Fruit fly (Drosophila melanogaster) whole organism, embryonic: Measurements from ENCODE around the gene CRIF.

ENCODE experiments used
- CG10543 ChIP-seq: fragments of 200-800 bp; sonication (Bioruptor generic); optimal IDR thresholded peaks from 3 replicates; lab custom pipeline; 2017; ENCODE audit warnings: missing biosample characterization, mild to moderate bottlenecking, missing genetic modification characterization, moderate library complexity
- CG10979 ChIP-seq: fragments of 200-800 bp; sonication (Bioruptor generic); optimal IDR thresholded peaks from 2 replicates; lab custom pipeline; 2018; ENCODE audit warnings: missing biosample characterization, mild to moderate bottlenecking, missing genetic modification characterization, moderate library complexity
- CG12155 ChIP-seq: fragments of 200-800 bp; sonication (Bioruptor generic); optimal IDR thresholded peaks from 3 replicates; lab custom pipeline; 2016; ENCODE audit warnings: missing biosample characterization, missing genetic modification characterization
- CG15479 ChIP-seq: fragments of 200-800 bp; sonication (Bioruptor generic); optimal IDR thresholded peaks from 3 replicates; lab custom pipeline; 2019; ENCODE audit warnings: missing biosample characterization, mild to moderate bottlenecking, missing genetic modification characterization, moderate library complexity
- CG1602 ChIP-seq: fragments of 200-800 bp; sonication (Bioruptor generic); optimal IDR thresholded peaks from 3 replicates; lab custom pipeline; 2016; ENCODE audit warnings: missing biosample characterization, missing genetic modification characterization
- CG1647 ChIP-seq: fragments of 200-800 bp; sonication (Bioruptor generic); optimal IDR thresholded peaks from 3 replicates; lab custom pipeline; 2016; ENCODE audit warnings: missing biosample characterization, missing genetic modification characterization
- CG17612 ChIP-seq: fragments of 200-800 bp; sonication (Bioruptor generic); IDR thresholded peaks from 2 replicates; pipeline ENCODE4 v1.3.6; 2022; ENCODE audit warnings: missing biosample characterization, missing genetic modification characterization
- CG17912 ChIP-seq: fragments of 200-800 bp; sonication (Bioruptor generic); optimal IDR thresholded peaks from 2 replicates; lab custom pipeline; 2018; ENCODE audit warnings: missing biosample characterization, mild to moderate bottlenecking, missing genetic modification characterization
- CG1792 ChIP-seq: fragments of 200-800 bp; sonication (Bioruptor generic); optimal IDR thresholded peaks from 2 replicates; lab custom pipeline; 2016; ENCODE audit warnings: missing biosample characterization, missing genetic modification characterization
- CG30431 ChIP-seq: fragments of 200-800 bp; sonication (Bioruptor generic); optimal IDR thresholded peaks from 2 replicates; lab custom pipeline; 2017; ENCODE audit warnings: missing biosample characterization, missing genetic modification characterization
- CG33213 ChIP-seq: fragments of 200-800 bp; sonication (Bioruptor generic); optimal IDR thresholded peaks from 3 replicates; lab custom pipeline; 2016; ENCODE audit warnings: missing biosample characterization, missing genetic modification characterization
- CG43689 ChIP-seq: fragments of 200-800 bp; sonication (Bioruptor generic); IDR thresholded peaks from 2 replicates; pipeline ENCODE4 v1.3.6; 2022; ENCODE audit warnings: missing biosample characterization, missing genetic modification characterization
- CG4404 ChIP-seq: fragments of 200-800 bp; sonication (Bioruptor generic); IDR thresholded peaks from 2 replicates; pipeline ENCODE4 v1.3.6; 2022; ENCODE audit warnings: missing biosample characterization, missing genetic modification characterization
- CG6689 ChIP-seq: fragments of 200-800 bp; sonication (Bioruptor generic); IDR thresholded peaks from 2 replicates; pipeline ENCODE4 v1.3.6; 2022; ENCODE audit warnings: missing biosample characterization, missing genetic modification characterization
- CG7556 ChIP-seq: fragments of 200-800 bp; sonication (Bioruptor generic); optimal IDR thresholded peaks from 2 replicates; lab custom pipeline; 2017; ENCODE audit warnings: missing biosample characterization, mild to moderate bottlenecking, missing genetic modification characterization
- CG7928 ChIP-seq: fragments of 200-800 bp; sonication (Bioruptor generic); optimal IDR thresholded peaks from 2 replicates; lab custom pipeline; 2017; ENCODE audit warnings: missing biosample characterization, mild to moderate bottlenecking, missing genetic modification characterization
- CG7987 ChIP-seq: fragments of 200-800 bp; sonication (Bioruptor generic); optimal IDR thresholded peaks from 2 replicates; lab custom pipeline; 2018; ENCODE audit warnings: missing biosample characterization, mild to moderate bottlenecking, missing genetic modification characterization, moderate library complexity
- CG9437 ChIP-seq: fragments of 200-800 bp; sonication (Bioruptor generic); optimal IDR thresholded peaks from 2 replicates; lab custom pipeline; 2018; ENCODE audit warnings: missing biosample characterization, mild to moderate bottlenecking, missing genetic modification characterization
- Chrac-16 ChIP-seq: fragments of 200-800 bp; sonication (Bioruptor generic); optimal IDR thresholded peaks from 3 replicates; lab custom pipeline; 2016; ENCODE audit warnings: missing biosample characterization, missing genetic modification characterization
- Dbx ChIP-seq: fragments of 200-800 bp; sonication (Bioruptor generic); IDR thresholded peaks from 3 replicates; pipeline ENCODE4 v1.3.6; 2022; ENCODE audit warnings: missing biosample characterization, missing genetic modification characterization
- Fer3 ChIP-seq: fragments of 200-800 bp; sonication (Bioruptor generic); optimal IDR thresholded peaks from 2 replicates; lab custom pipeline; 2018; ENCODE audit warnings: missing biosample characterization, mild to moderate bottlenecking, missing genetic modification characterization, moderate library complexity
- HLHmδ ChIP-seq: fragments of 200-800 bp; sonication (Bioruptor generic); optimal IDR thresholded peaks from 2 replicates; lab custom pipeline; 2018; ENCODE audit warnings: missing biosample characterization, mild to moderate bottlenecking, missing genetic modification characterization, moderate library complexity
- Hand ChIP-seq: fragments of 200-800 bp; sonication (Bioruptor generic); optimal IDR thresholded peaks from 2 replicates; lab custom pipeline; 2017; ENCODE audit warnings: mild to moderate bottlenecking, missing biosample characterization, missing genetic modification reagents, missing genetic modification characterization
- Hey ChIP-seq: fragments of 200-800 bp; sonication (Bioruptor generic); optimal IDR thresholded peaks from 3 replicates; lab custom pipeline; 2018; ENCODE audit warnings: missing biosample characterization, mild to moderate bottlenecking, missing genetic modification characterization
- Mes4 ChIP-seq: fragments of 200-800 bp; sonication (Bioruptor generic); optimal IDR thresholded peaks from 2 replicates; lab custom pipeline; 2016; ENCODE audit warnings: missing biosample characterization, missing genetic modification characterization
- Spps ChIP-seq: fragments of 200-800 bp; sonication (Bioruptor generic); optimal IDR thresholded peaks from 2 replicates; lab custom pipeline; 2018; ENCODE audit warnings: missing biosample characterization, mild to moderate bottlenecking, missing genetic modification characterization
- Taf1 ChIP-seq: fragments of 200-800 bp; sonication (Bioruptor generic); IDR thresholded peaks from 2 replicates; pipeline ENCODE4 v1.3.6; 2022; ENCODE audit warnings: missing biosample characterization, missing genetic modification characterization
- Trl ChIP-seq, 3 experiments: fragments of >200 bp in 2 of 3; fragments of 200-800 bp in 1 of 3; sonication (Bioruptor generic) in 1 of 3; optimal IDR thresholded peaks; 2 replicates in 1 of 3; 3 replicates in 2 of 3; lab custom pipeline; 2016 to 2017; ENCODE audit warnings: missing biosample characterization in 1 of 3, missing genetic modification characterization in 1 of 3
- bab2 ChIP-seq: fragments of 200-800 bp; sonication (Bioruptor generic); optimal IDR thresholded peaks from 2 replicates; lab custom pipeline; 2016; ENCODE audit warnings: missing biosample characterization, missing genetic modification characterization
- bigmax ChIP-seq: fragments of 200-800 bp; sonication (Bioruptor generic); optimal IDR thresholded peaks from 2 replicates; lab custom pipeline; 2018; ENCODE audit warnings: missing biosample characterization, mild to moderate bottlenecking, missing genetic modification characterization
- dan ChIP-seq: fragments of 200-800 bp; sonication (Bioruptor generic); IDR thresholded peaks from 2 replicates; pipeline ENCODE4 v1.3.6; 2022; ENCODE audit warnings: missing biosample characterization, missing genetic modification characterization
- dpn ChIP-seq, 2 experiments: fragments of 200-800 bp; sonication (Bioruptor generic); optimal IDR thresholded peaks; 3 replicates each; lab custom pipeline; 2016; ENCODE audit warnings: missing biosample characterization in 2 of 2, missing genetic modification characterization in 2 of 2
- emc ChIP-seq: fragments of 200-800 bp; sonication (Bioruptor generic); optimal IDR thresholded peaks from 2 replicates; lab custom pipeline; 2016; ENCODE audit warnings: missing biosample characterization, missing genetic modification characterization
- en ChIP-seq: fragments of 200-800 bp; sonication (Bioruptor generic); optimal IDR thresholded peaks from 2 replicates; lab custom pipeline; 2016; ENCODE audit warnings: missing biosample characterization, missing genetic modification characterization
- ewg ChIP-seq: fragments of 200-800 bp; sonication (Bioruptor generic); optimal IDR thresholded peaks from 3 replicates; lab custom pipeline; 2017; ENCODE audit warnings: mild to moderate bottlenecking, missing biosample characterization, missing genetic modification reagents, missing genetic modification characterization
- hth ChIP-seq: fragments of >200 bp; optimal IDR thresholded peaks from 2 replicates; lab custom pipeline; 2017; ENCODE audit warnings: inconsistent platforms
- kah ChIP-seq: fragments of 200-800 bp; sonication (Bioruptor generic); optimal IDR thresholded peaks from 2 replicates; lab custom pipeline; 2018; ENCODE audit warnings: missing biosample characterization, mild to moderate bottlenecking, missing genetic modification characterization
- kni ChIP-seq: fragments of 200-800 bp; sonication (Bioruptor generic); optimal IDR thresholded peaks from 3 replicates; lab custom pipeline; 2017; ENCODE audit warnings: mild to moderate bottlenecking, missing biosample characterization, missing genetic modification reagents, missing genetic modification characterization
- lab ChIP-seq: fragments of 200-800 bp; sonication (Bioruptor generic); optimal IDR thresholded peaks from 3 replicates; lab custom pipeline; 2017; ENCODE audit warnings: missing biosample characterization, missing genetic modification characterization, mild to moderate bottlenecking, moderate library complexity, missing genetic modification reagents
- mld ChIP-seq: fragments of 200-800 bp; sonication (Bioruptor generic); IDR thresholded peaks from 3 replicates; pipeline ENCODE4 v1.3.6; 2022; ENCODE audit warnings: missing biosample characterization, missing genetic modification characterization; ENCODE audit not compliant: partially characterized antibody
- prd ChIP-seq, 3 experiments: fragments of >200 bp in 2 of 3; fragments of 200-800 bp in 1 of 3; sonication (Bioruptor generic) in 1 of 3; optimal IDR thresholded peaks in 2 of 3; IDR thresholded peaks in 1 of 3; 2 replicates in 2 of 3; 3 replicates in 1 of 3; pipeline versions ENCODE4 v1.3.6 to Lab custom; 2017 to 2022; ENCODE audit warnings: missing biosample characterization in 1 of 3, missing genetic modification characterization in 1 of 3
- pum ChIP-seq: fragments of 200-800 bp; sonication (Bioruptor generic); optimal IDR thresholded peaks from 2 replicates; lab custom pipeline; 2016; ENCODE audit warnings: missing biosample characterization, missing genetic modification characterization
- ro ChIP-seq: fragments of 200-800 bp; sonication (Bioruptor generic); IDR thresholded peaks from 2 replicates; pipeline ENCODE4 v1.3.6; 2022; ENCODE audit warnings: missing biosample characterization, missing genetic modification characterization
- shn ChIP-seq: fragments of 200-800 bp; sonication (Bioruptor generic); optimal IDR thresholded peaks from 3 replicates; lab custom pipeline; 2016; ENCODE audit warnings: missing biosample characterization, missing genetic modification characterization
- ssp ChIP-seq: fragments of 200-800 bp; sonication (Bioruptor generic); IDR thresholded peaks from 2 replicates; pipeline ENCODE4 v1.3.6; 2022; ENCODE audit warnings: missing biosample characterization, missing genetic modification characterization
- tll ChIP-seq, 2 experiments: fragments of 200-800 bp in 1 of 2; fragments of >200 bp in 1 of 2; sonication (Bioruptor generic) in 1 of 2; optimal IDR thresholded peaks; 2 replicates each; lab custom pipeline; 2017 to 2019; ENCODE audit warnings: missing biosample characterization in 2 of 2, missing genetic modification characterization in 2 of 2, mild to moderate bottlenecking in 1 of 2, moderate library complexity in 1 of 2
- trh ChIP-seq: fragments of 200-800 bp; sonication (Bioruptor generic); optimal IDR thresholded peaks from 2 replicates; lab custom pipeline; 2016; ENCODE audit warnings: missing biosample characterization, missing genetic modification characterization
- tx ChIP-seq: fragments of 200-800 bp; sonication (Bioruptor generic); optimal IDR thresholded peaks from 2 replicates; lab custom pipeline; 2016; ENCODE audit warnings: missing biosample characterization, missing genetic modification characterization
- unc-4 ChIP-seq: fragments of 200-800 bp; sonication (Bioruptor generic); IDR thresholded peaks from 2 replicates; pipeline ENCODE4 v1.3.6; 2022; ENCODE audit warnings: missing biosample characterization, missing genetic modification characterization; ENCODE audit not compliant: partially characterized antibody
- yki ChIP-seq: fragments of >200 bp; optimal IDR thresholded peaks from 3 replicates; lab custom pipeline; 2018

The CRIF gene

DNA sequence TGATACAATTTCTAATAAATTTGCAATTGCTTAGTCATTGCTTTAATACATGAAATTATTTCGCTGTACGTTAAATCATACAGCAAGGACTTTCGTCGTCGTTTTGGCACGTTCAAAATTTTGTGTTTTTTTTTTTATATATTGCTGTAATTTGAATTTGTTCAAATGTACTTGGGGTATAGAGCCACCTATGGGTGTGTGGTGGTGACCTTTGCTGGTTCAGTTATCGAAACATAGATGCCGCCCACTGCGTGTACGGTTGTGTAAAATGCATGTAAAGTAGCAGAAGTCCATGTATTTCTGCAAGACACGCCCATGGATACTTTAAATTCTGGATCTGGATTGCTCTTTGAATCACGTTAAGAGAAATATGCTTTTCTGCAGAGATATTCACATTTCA lies 35.6 kb upstream of the CRIF start (continued):
- TF ChIP-seq shn (GFP tag; lab: Kevin White, UChicago), result peak; percentile 62
- TF ChIP-seq CG10543 (GFP tag; lab: Kevin White, UChicago), result no peak
- no peak for TF ChIP-seq ro (GFP tag; lab: Robert Waterston, UW)
- peak; percentile 44 for TF ChIP-seq CG1792
- TF ChIP-seq tll (GFP tag; optimal IDR thresholded peaks at IDR 0.05; lab: Kevin White, UChicago), result peak in 1 of 2 experiments; percentile 53
- peak; percentile 4 for TF ChIP-seq tx (GFP tag; lab: Kevin White, UChicago)
- no peak for TF ChIP-seq emc (GFP tag; lab: Kevin White, UChicago)
- no peak for TF ChIP-seq ssp (GFP tag; lab: Robert Waterston, UW)
- TF ChIP-seq mld, result no peak
- TF ChIP-seq hth (lab: Kevin White, UChicago), result no peak
- TF ChIP-seq pum (GFP tag; lab: Kevin White, UChicago), result peak; percentile 77
- TF ChIP-seq kah (GFP tag; lab: Kevin White, UChicago), result no peak
- TF ChIP-seq ewg (GFP tag; lab: Kevin White, UChicago), result no peak
- TF ChIP-seq Dbx (GFP tag; lab: Robert Waterston, UW), result peak; percentile 82
- peak; percentile 21 for TF ChIP-seq CG30431 (GFP tag; lab: Kevin White, UChicago)
- TF ChIP-seq CG4404, result no peak
- TF ChIP-seq yki (lab: Kevin White, UChicago), result peak; percentile 62
- TF ChIP-seq Hand, result no peak
- peak; percentile 61 for TF ChIP-seq CG17912 (GFP tag; lab: Kevin White, UChicago)
- TF ChIP-seq CG1602 (GFP tag; lab: Kevin White, UChicago), result peak; percentile 63
- TF ChIP-seq CG7987, result no peak
- TF ChIP-seq dpn (GFP tag; optimal IDR thresholded peaks at IDR 0.05; lab: Kevin White, UChicago), result peak; percentile 74 to 77
- peak; percentile 80 for TF ChIP-seq Chrac-16 (GFP tag; lab: Kevin White, UChicago)
- peak; percentile 84 for TF ChIP-seq CG10979 (tag; lab: Kevin White, UChicago)
- peak; percentile 62 for TF ChIP-seq bab2 (GFP tag; lab: Kevin White, UChicago)
- TF ChIP-seq CG1647, result peak; percentile 6
- no peak for TF ChIP-seq unc-4 (GFP tag; lab: Robert Waterston, UW)
- TF ChIP-seq dan (GFP tag; lab: Robert Waterston, UW), result no peak
- TF ChIP-seq Mes4 (GFP tag; lab: Kevin White, UChicago), result peak; percentile 60
- TF ChIP-seq Trl (optimal IDR thresholded peaks at IDR 0.05; lab: Kevin White, UChicago), result peak; percentile 13 to 30
- TF ChIP-seq Trl (GFP tag; optimal IDR thresholded peaks at IDR 0.05; lab: Kevin White, UChicago), result peak; percentile 83
- no peak for TF ChIP-seq Spps (tag; lab: Kevin White, UChicago)
- no peak for TF ChIP-seq CG6689 (GFP tag; lab: Robert Waterston, UW)
- no peak for TF ChIP-seq CG15479 (GFP tag; lab: Kevin White, UChicago)
- TF ChIP-seq HLHmδ (GFP tag; lab: Kevin White, UChicago), result peak; percentile 44
- TF ChIP-seq bigmax (GFP tag; lab: Kevin White, UChicago), result no peak
- TF ChIP-seq prd (optimal IDR thresholded peaks at IDR 0.05; lab: Kevin White, UChicago), result no peak
- no peak; the same call in 1 of the 3 replicates for TF ChIP-seq prd (GFP tag; IDR thresholded peaks at IDR 0.05; lab: Robert Waterston, UW)
- no peak for TF ChIP-seq lab
- TF ChIP-seq en (GFP tag; lab: Kevin White, UChicago), result peak; percentile 37
- no peak for TF ChIP-seq CG9437
- no peak for TF ChIP-seq kni (GFP tag; lab: Kevin White, UChicago)
- TF ChIP-seq Taf1 (GFP tag; lab: Robert Waterston, UW), result no peak; the same call in 1 of the 2 replicates
- TF ChIP-seq CG7928 (GFP tag; lab: Kevin White, UChicago), result no peak
- TF ChIP-seq trh, result peak; percentile 39
- no peak for TF ChIP-seq Fer3 (tag; lab: Kevin White, UChicago)
- no peak for TF ChIP-seq Hey (tag; lab: Kevin White, UChicago)
- no peak for TF ChIP-seq CG17612
- peak; percentile 85 for TF ChIP-seq CG33213 (GFP tag; lab: Kevin White, UChicago)
- peak; percentile 49 for TF ChIP-seq CG12155 (GFP tag; lab: Kevin White, UChicago)
- no peak for TF ChIP-seq CG43689 (GFP tag; lab: Robert Waterston, UW)
- no peak for TF ChIP-seq CG7556 (GFP tag; lab: Kevin White, UChicago)
